Fruit fly (Drosophila melanogaster): ENCODE measurements around the gene ng1.
A peak's percentile ranks its signal among the peaks of the same experiment; 100 is the strongest.

Gene ng1

DNA sequence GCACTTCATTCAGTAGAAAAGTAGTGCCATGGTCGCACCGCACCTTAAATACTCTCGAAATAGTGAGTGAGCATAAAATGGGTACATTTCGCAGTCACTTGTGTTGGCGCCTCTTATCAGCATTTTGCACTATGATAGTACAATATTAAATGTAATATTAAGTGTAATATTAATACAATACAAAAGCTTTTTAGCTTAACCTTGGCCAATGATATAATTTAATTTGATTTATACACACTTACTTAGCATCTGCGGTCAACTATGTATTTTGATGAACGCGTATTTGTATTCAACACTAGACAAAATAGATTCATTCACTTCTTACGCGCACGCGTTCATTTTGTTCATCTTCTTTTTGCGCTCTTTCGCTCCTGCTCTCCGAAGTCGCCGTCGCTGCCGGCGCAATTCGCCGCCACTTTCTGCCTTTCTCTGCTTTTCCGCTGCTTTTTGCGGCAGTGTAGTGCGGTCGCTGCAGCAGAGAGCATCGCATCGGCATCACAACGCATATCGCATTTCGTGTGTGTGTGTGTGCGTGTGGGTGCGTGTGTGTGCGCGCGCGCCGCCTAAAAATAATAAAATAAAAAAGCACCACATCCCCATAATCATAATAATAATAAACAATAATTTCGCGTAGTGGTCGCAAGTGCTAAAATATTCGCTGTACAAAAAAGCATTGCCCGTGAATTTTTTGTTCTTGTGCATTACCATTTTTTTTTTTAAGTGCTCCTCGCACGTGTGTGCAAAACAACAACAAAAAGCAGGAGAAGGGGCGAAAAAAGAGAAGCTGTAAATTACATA is 46.9 kb downstream of the ng1 start (continued):
- TF ChIP-seq ci (GFP tag; IDR thresholded peaks at IDR 0.05) (peak; percentile 65; the same call in 2 of the 3 replicates), CG1792 (GFP tag; optimal IDR thresholded peaks at IDR 0.05) (no peak), YL-1 (GFP tag; optimal IDR thresholded peaks at IDR 0.05) (no peak), CG10274 (GFP tag; optimal IDR thresholded peaks at IDR 0.05) (no peak), CG16815 (GFP tag; optimal IDR thresholded peaks at IDR 0.05) (no peak), croc (GFP tag; conservative IDR thresholded peaks at IDR 0.05) (peak; percentile 35; the same call in 2 of the 3 replicates), al (GFP tag; IDR thresholded peaks at IDR 0.05) (no peak), Ets97D (GFP tag; optimal IDR thresholded peaks at IDR 0.05) (no peak), MTF-1 (GFP tag; optimal IDR thresholded peaks at IDR 0.05; ENCODE audit: borderline replicate concordance) (no peak), Ptx1 (GFP tag; IDR thresholded peaks at IDR 0.05) (peak; percentile 44), dmrt11E (tag; optimal IDR thresholded peaks at IDR 0.05) (no peak), CG32772 (GFP tag; IDR thresholded peaks at IDR 0.05) (peak; percentile 27; the same call in 1 of the 2 replicates), CG31388 (GFP tag; optimal IDR thresholded peaks at IDR 0.05) (no peak), Mad (GFP tag; optimal IDR thresholded peaks at IDR 0.05) (no peak), sob (GFP tag; IDR thresholded peaks at IDR 0.05) (no peak), nau (GFP tag; optimal IDR thresholded peaks at IDR 0.05) (no peak), pho (GFP tag; optimal IDR thresholded peaks at IDR 0.05) (no peak), ken (GFP tag; IDR thresholded peaks at IDR 0.05) (0 out of 3 replicates have a peak, but pooled peaks have one; percentile 23), ab (GFP tag; optimal IDR thresholded peaks at IDR 0.05) (no peak), shn (GFP tag; optimal IDR thresholded peaks at IDR 0.05) (no peak), Poxn (GFP tag; IDR thresholded peaks at IDR 0.05) (no peak), Dek (tag; optimal IDR thresholded peaks at IDR 0.05) (peak; percentile 14), salm (tag; optimal IDR thresholded peaks at IDR 0.05) (no peak), nerfin-1 (tag; optimal IDR thresholded peaks at IDR 0.05) (no peak), CG10147 (GFP tag; optimal IDR thresholded peaks at IDR 0.05) (peak; percentile 62), CG17912 (GFP tag; optimal IDR thresholded peaks at IDR 0.05) (no peak), az2 (GFP tag; optimal IDR thresholded peaks at IDR 0.05) (peak; percentile 31), Bteb2 (GFP tag; optimal IDR thresholded peaks at IDR 0.05) (no peak), CG12659 (GFP tag; optimal IDR thresholded peaks at IDR 0.05) (peak; percentile 30), trem (tag; optimal IDR thresholded peaks at IDR 0.05) (no peak), stwl (tag; optimal IDR thresholded peaks at IDR 0.05) (peak; percentile 7), Med (GFP tag) (peak; percentile 85), Side (GFP tag; optimal IDR thresholded peaks at IDR 0.05) (no peak), Nf-YA (GFP tag; IDR thresholded peaks at IDR 0.05) (no peak), B-H1 (GFP tag; IDR thresholded peaks at IDR 0.05) (no peak; the same call in 2 of the 3 replicates), CG15479 (GFP tag; optimal IDR thresholded peaks at IDR 0.05) (no peak), CG11085 (GFP tag; IDR thresholded peaks at IDR 0.05) (0 out of 2 replicates have a peak, but pooled peaks have one; percentile 13), bowl (GFP tag; IDR thresholded peaks at IDR 0.05) (no peak), unpg (GFP tag; optimal IDR thresholded peaks at IDR 0.05) (peak; percentile 37), p53 (GFP tag; optimal IDR thresholded peaks at IDR 0.05) (no peak), klu (GFP tag; IDR thresholded peaks at IDR 0.05) (no peak), Lpt (GFP tag; optimal IDR thresholded peaks at IDR 0.05) (no peak), Ssrp (tag; optimal IDR thresholded peaks at IDR 0.05) (peak; percentile 43), gce (GFP tag; IDR thresholded peaks at IDR 0.05) (0 out of 3 replicates have a peak, but pooled peaks have one; percentile 54), peb (GFP tag; IDR thresholded peaks at IDR 0.05) (no peak), jigr1 (GFP tag; IDR thresholded peaks at IDR 0.05) (no peak), sisA (GFP tag; IDR thresholded peaks at IDR 0.05) (peak; percentile 28; the same call in 1 of the 2 replicates), dimm (GFP tag; IDR thresholded peaks at IDR 0.05) (no peak), CG4854 (GFP tag; optimal IDR thresholded peaks at IDR 0.05) (no peak), CG3847 (GFP tag; IDR thresholded peaks at IDR 0.05) (0 out of 2 replicates have a peak, but pooled peaks have one; percentile 15)

Measured in whole organism, embryonic.